Worm (Caenorhabditis elegans): ENCODE measurements around the gene F42A9.7.
A peak's percentile ranks its signal among the peaks of the same experiment; 100 is the strongest.

The F42A9.7 gene

DNA sequence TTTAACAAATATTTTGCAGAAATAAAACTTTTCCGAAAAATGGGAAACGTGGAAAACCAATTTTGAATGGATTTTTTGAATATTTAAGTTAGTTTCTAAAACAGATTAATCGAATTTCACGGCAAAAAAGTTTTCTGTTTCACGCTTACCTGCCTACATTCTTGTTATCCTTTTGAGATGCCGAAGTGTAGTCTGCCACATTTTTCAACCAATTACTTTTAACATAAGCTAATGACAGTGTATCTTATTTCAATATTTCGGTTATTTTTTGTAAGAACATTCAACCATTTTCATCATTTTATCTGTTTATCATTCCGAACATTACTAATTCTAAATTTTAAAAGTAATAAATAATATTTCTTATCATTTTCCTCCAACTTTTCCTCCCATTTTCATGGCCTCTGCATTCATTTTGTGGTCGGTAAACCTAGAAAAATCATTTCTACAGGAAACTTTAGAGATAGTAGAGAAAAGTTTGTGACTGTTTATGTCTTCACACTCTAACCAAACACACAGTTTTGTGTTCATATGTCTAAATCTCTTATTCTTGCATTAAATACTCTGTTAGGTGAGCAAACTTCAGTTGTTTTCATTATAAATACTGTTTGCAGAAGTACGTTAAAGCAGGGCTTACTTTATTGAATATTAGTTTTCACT lies 4.9 kb downstream of the F42A9.7 start, which contains the start of the genes F42A9.17 and cyp-33E2:
F42A9.17 (minus strand) TSS at position 51 of the 657 bp plus-strand sequence.
cyp-33E2 (plus strand) TSS at position 449 of the 657 bp plus-strand sequence.
- TF ChIP-seq lin-14 (GFP tag; optimal IDR thresholded peaks at IDR 0.05), result peak; percentile 64
- TF ChIP-seq elt-2 (tag; optimal IDR thresholded peaks at IDR 0.05), result peak; percentile 60
- TF ChIP-seq pag-3 (tag; optimal IDR thresholded peaks at IDR 0.05; ENCODE audit: borderline replicate concordance, insufficient read depth), result no peak

DNA sequence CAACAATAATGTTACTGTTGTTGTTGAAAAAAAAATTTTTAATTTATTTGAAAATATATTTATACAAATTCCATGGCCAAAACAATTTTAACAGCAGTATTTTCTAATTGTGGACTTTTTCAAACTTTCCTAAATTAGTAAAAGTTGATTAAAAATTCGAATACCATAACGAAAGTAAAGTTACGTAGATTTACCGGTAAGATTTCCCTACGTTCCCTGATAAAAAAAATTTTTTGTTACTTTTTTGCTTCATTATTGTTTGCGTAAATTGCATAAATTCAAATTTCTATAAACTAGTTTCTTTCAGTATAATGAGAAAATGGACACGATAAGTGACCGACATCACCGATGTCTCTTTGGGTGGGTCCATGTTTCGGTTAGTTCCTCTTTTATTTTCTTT lies 8.0 kb downstream of the F42A9.7 start, which contains the start of gene F42A9.6:
F42A9.6 (plus strand) TSS at position 301 of the 400 bp plus-strand sequence.
- TF ChIP-seq hlh-17 (GFP tag; optimal IDR thresholded peaks at IDR 0.05; ENCODE audit: borderline replicate concordance) (no peak), fkh-10 (GFP tag; optimal IDR thresholded peaks at IDR 0.05) (no peak), mef-2 (tag; optimal IDR thresholded peaks at IDR 0.05) (no peak), lir-3 (tag; optimal IDR thresholded peaks at IDR 0.05; ENCODE audit: poor library complexity) (no peak), unc-86 (tag; optimal IDR thresholded peaks at IDR 0.05) (no peak), tbx-2 (tag; optimal IDR thresholded peaks at IDR 0.05) (no peak), fkh-8 (tag; optimal IDR thresholded peaks at IDR 0.05) (no peak), nhr-12 (tag; optimal IDR thresholded peaks at IDR 0.05) (no peak), xbp-1 (tag; optimal IDR thresholded peaks at IDR 0.05) (no peak), lin-13 (GFP tag; optimal IDR thresholded peaks at IDR 0.05) (no peak), nhr-84 (tag; optimal IDR thresholded peaks at IDR 0.05) (no peak), alr-1 (tag; optimal IDR thresholded peaks at IDR 0.05; ENCODE audit: borderline replicate concordance) (no peak)

DNA sequence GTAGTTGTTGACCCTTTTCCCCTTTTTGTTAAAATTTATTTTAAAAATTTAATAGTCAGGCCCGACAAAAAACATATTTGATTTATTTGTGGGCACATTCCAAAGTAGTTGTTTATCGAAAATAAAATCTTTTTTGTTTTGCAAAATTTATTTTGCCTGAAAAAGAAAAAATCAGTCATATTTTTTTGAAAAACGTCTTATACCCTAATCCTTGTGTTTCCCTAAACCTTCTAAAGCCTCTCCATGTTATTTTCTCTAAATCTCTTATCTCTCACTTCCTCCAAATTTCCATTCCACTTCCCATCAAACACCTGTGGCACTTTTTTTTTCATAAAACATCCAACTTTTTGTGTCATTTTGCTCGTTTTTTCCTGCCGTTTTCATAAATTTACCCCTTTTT lies 8.7 kb downstream of the F42A9.7 start:
- no peak for TF ChIP-seq nhr-20 (tag; optimal IDR thresholded peaks at IDR 0.05)
- TF ChIP-seq sox-4 (tag; optimal IDR thresholded peaks at IDR 0.05), result no peak
- TF ChIP-seq mep-1 (tag; optimal IDR thresholded peaks at IDR 0.05), result no peak
- TF ChIP-seq swsn-7 (tag; optimal IDR thresholded peaks at IDR 0.05), result no peak
- no peak for TF ChIP-seq irx-1 (tag; optimal IDR thresholded peaks at IDR 0.05)
- no peak for TF ChIP-seq nhr-71 (tag; optimal IDR thresholded peaks at IDR 0.05)
- TF ChIP-seq pax-3 (tag; optimal IDR thresholded peaks at IDR 0.05), result no peak
- no peak for TF ChIP-seq C34B4.2 (tag; optimal IDR thresholded peaks at IDR 0.05)
- TF ChIP-seq mef-2 (tag; optimal IDR thresholded peaks at IDR 0.05), result no peak
- no peak for TF ChIP-seq nhr-12 (tag; optimal IDR thresholded peaks at IDR 0.05)
- TF ChIP-seq ztf-11 (tag; optimal IDR thresholded peaks at IDR 0.05), result no peak
- TF ChIP-seq lsy-2 (tag; optimal IDR thresholded peaks at IDR 0.05), result no peak
- TF ChIP-seq ceh-88 (GFP tag; IDR thresholded peaks at IDR 0.05), result no peak
- no peak for TF ChIP-seq fos-1 (tag; optimal IDR thresholded peaks at IDR 0.05)
- TF ChIP-seq nhr-85 (tag), result no peak
- no peak for TF ChIP-seq vab-15 (tag; optimal IDR thresholded peaks at IDR 0.05)
- no peak for TF ChIP-seq zag-1 (tag; optimal IDR thresholded peaks at IDR 0.05)
- TF ChIP-seq pqm-1 (tag; optimal IDR thresholded peaks at IDR 0.05), result no peak
- TF ChIP-seq nhr-84 (tag; optimal IDR thresholded peaks at IDR 0.05), result no peak
- no peak for TF ChIP-seq unc-86 (tag; optimal IDR thresholded peaks at IDR 0.05)

DNA sequence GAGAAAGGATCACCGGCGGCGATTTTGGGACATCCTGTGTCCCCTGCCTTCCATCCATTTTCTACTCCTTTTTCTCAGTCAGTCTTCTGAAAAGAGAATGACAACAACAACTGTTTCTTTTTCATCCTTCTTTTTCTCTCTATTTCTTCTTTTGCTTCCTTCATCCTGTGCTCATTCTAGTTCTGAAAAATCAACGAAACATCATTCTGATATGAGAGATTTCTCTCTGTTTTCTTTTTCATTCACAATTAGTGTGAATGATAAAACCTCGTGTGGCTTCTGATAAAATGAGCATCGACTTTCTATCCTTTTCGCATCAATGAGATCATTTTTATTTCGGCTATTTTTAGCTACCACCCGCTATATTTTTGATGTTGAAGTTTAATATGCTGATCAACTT lies 11.7 kb downstream of the F42A9.7 start:
- TF ChIP-seq lsy-2 (tag; optimal IDR thresholded peaks at IDR 0.05) (peak; percentile 59 to 71), unc-130 (tag; optimal IDR thresholded peaks at IDR 0.05) (no peak), mef-2 (tag; optimal IDR thresholded peaks at IDR 0.05) (peak; percentile 80), elt-3 (tag; optimal IDR thresholded peaks at IDR 0.05) (no peak), hlh-17 (GFP tag; optimal IDR thresholded peaks at IDR 0.05; ENCODE audit: borderline replicate concordance) (no peak), pax-3 (tag; optimal IDR thresholded peaks at IDR 0.05) (no peak), lin-14 (GFP tag; optimal IDR thresholded peaks at IDR 0.05) (peak; percentile 79), efl-3 (GFP tag; optimal IDR thresholded peaks at IDR 0.05) (no peak), ets-5 (GFP tag; IDR thresholded peaks at IDR 0.05) (no peak), tbx-2 (tag; optimal IDR thresholded peaks at IDR 0.05) (peak; percentile 20), nhr-237 (tag; optimal IDR thresholded peaks at IDR 0.05) (no peak), dsc-1 (tag; optimal IDR thresholded peaks at IDR 0.05) (no peak), hpl-2 (GFP tag; optimal IDR thresholded peaks at IDR 0.05) (no peak), efl-1 (optimal IDR thresholded peaks at IDR 0.05) (peak in 1 of 2 experiments; percentile 20), efl-1 (GFP tag; optimal IDR thresholded peaks at IDR 0.05 in 1 of 2) (no peak), nhr-71 (tag; optimal IDR thresholded peaks at IDR 0.05) (peak; percentile 89), Y116A8C.19 (tag; optimal IDR thresholded peaks at IDR 0.05; ENCODE audit: borderline replicate concordance) (no peak), nhr-19 (GFP tag; conservative IDR thresholded peaks at IDR 0.05) (peak; percentile 66), snu-23 (GFP tag; optimal IDR thresholded peaks at IDR 0.05) (peak; percentile 57), sptf-1 (tag; optimal IDR thresholded peaks at IDR 0.05) (no peak), swsn-7 (tag; optimal IDR thresholded peaks at IDR 0.05) (peak; percentile 4), ztf-4 (tag; optimal IDR thresholded peaks at IDR 0.05) (no peak), elt-2 (tag; optimal IDR thresholded peaks at IDR 0.05) (no peak), rnt-1 (tag; optimal IDR thresholded peaks at IDR 0.05) (peak; percentile 43)
